Worm (Caenorhabditis elegans) whole organism, mixed stage, embryonic: ENCODE measurements around the gene F28F8.9.

Experiments
- M03D4.4 ChIP-seq: sonication (generic microtip); optimal IDR thresholded peaks from 2 replicates; lab custom pipeline; 2017; ENCODE audit warnings: mild to moderate bottlenecking, missing genetic modification characterization, missing compliant biosample characterization
- ceh-39 ChIP-seq: fragments of 150-350 bp; optimal IDR thresholded peaks from 2 replicates; lab custom pipeline; 2014; ENCODE audit warnings: missing biosample characterization, missing genetic modification characterization
- cnd-1 ChIP-seq: fragments of 200-800 bp; sonication (Bioruptor generic); optimal IDR thresholded peaks from 2 replicates; lab custom pipeline; 2018; ENCODE audit warnings: mild to moderate bottlenecking, missing genetic modification characterization, missing compliant biosample characterization
- nhr-12 ChIP-seq: fragments of 150-350 bp; optimal IDR thresholded peaks from 2 replicates; lab custom pipeline; 2014; ENCODE audit warnings: missing biosample characterization, missing genetic modification characterization
- nhr-237 ChIP-seq: fragments of 150-350 bp; optimal IDR thresholded peaks from 2 replicates; lab custom pipeline; 2014; ENCODE audit warnings: missing biosample characterization, missing genetic modification characterization
- nhr-28 ChIP-seq: fragments of 150-350 bp; optimal IDR thresholded peaks from 2 replicates; lab custom pipeline; 2014; ENCODE audit warnings: missing biosample characterization, missing genetic modification characterization
- sem-2 ChIP-seq: fragments of 200-800 bp; sonication (Bioruptor generic); optimal IDR thresholded peaks from 2 replicates; lab custom pipeline; 2018; ENCODE audit warnings: mild to moderate bottlenecking, missing genetic modification characterization, missing compliant biosample characterization
- snpc-4 ChIP-seq: fragments of 150-350 bp; optimal IDR thresholded peaks from 2 replicates; lab custom pipeline; 2014; ENCODE audit warnings: missing biosample characterization, missing genetic modification characterization
- tbx-8 ChIP-seq: fragments of 200-800 bp; sonication (Bioruptor generic); optimal IDR thresholded peaks from 2 replicates; lab custom pipeline; 2018; ENCODE audit warnings: mild to moderate bottlenecking, missing genetic modification characterization, moderate library complexity, missing compliant biosample characterization
- unc-120 ChIP-seq: sonication (generic microtip); optimal IDR thresholded peaks from 2 replicates; lab custom pipeline; 2017; ENCODE audit warnings: missing genetic modification characterization, missing compliant biosample characterization; ENCODE audit not compliant: poor library complexity, severe bottlenecking
- unc-39 ChIP-seq: fragments of 150-350 bp; optimal IDR thresholded peaks from 2 replicates; lab custom pipeline; 2014; ENCODE audit warnings: missing biosample characterization, missing genetic modification characterization
- unc-62 ChIP-seq: fragments of 150-350 bp; optimal IDR thresholded peaks from 2 replicates; lab custom pipeline; 2014; ENCODE audit warnings: missing biosample characterization, missing genetic modification reagents, missing genetic modification characterization
- zip-8 ChIP-seq: fragments of 150-350 bp; optimal IDR thresholded peaks from 2 replicates; lab custom pipeline; 2014; ENCODE audit warnings: missing biosample characterization, missing genetic modification characterization

F28F8.9 gene

ce11 chrV:15533096-15533495 is 45.4 kb downstream of the F28F8.9 start, which contains the start of gene F21A3.11:
TSS of gene F21A3.11 (minus strand) at chrV:15533212.
- TF ChIP-seq nhr-12, result no peak
- no peak for TF ChIP-seq nhr-237
- no peak for TF ChIP-seq sem-2 (GFP tag; lab: Kevin White, UChicago)
- TF ChIP-seq cnd-1 (tag; lab: Kevin White, UChicago), result no peak
- TF ChIP-seq zip-8 (tag; lab: Kevin White, UChicago), result no peak
- TF ChIP-seq ceh-39 (tag; lab: Kevin White, UChicago), result no peak
- no peak for TF ChIP-seq snpc-4 (tag; lab: Kevin White, UChicago)
- TF ChIP-seq tbx-8 (GFP tag; lab: Kevin White, UChicago), result no peak

ce11 chrV:15529069-15529468 is 49.4 kb downstream of the F28F8.9 start, which contains the start of gene srh-276:
TSS of gene srh-276 (plus strand) at chrV:15529369.
- TF ChIP-seq unc-120 (tag; lab: Kevin White, UChicago) (no peak), snpc-4 (tag; lab: Kevin White, UChicago) (no peak), ceh-39 (tag; lab: Kevin White, UChicago) (no peak), nhr-28 (tag; lab: Kevin White, UChicago) (no peak), zip-8 (tag; lab: Kevin White, UChicago) (peak; percentile 74), unc-62 (GFP tag; lab: Kevin White, UChicago) (no peak), unc-39 (tag; lab: Kevin White, UChicago) (no peak), M03D4.4 (tag; lab: Kevin White, UChicago) (no peak)
